Fruit fly (Drosophila melanogaster) whole organism, prepupa: ENCODE data around the gene mRpS35.

Experiments
- CG10631 ChIP-seq: fragments of 200-800 bp; sonication (Bioruptor generic); optimal IDR thresholded peaks from 2 replicates; lab custom pipeline; 2016; ENCODE audit warnings: missing biosample characterization, missing genetic modification characterization
- CG10669 ChIP-seq: fragments of 200-800 bp; sonication (Bioruptor generic); optimal IDR thresholded peaks from 3 replicates; lab custom pipeline; 2018; ENCODE audit warnings: missing biosample characterization, mild to moderate bottlenecking, missing genetic modification characterization, moderate library complexity
- CG6792 ChIP-seq: fragments of 200-800 bp; sonication (Bioruptor generic); optimal IDR thresholded peaks from 3 replicates; lab custom pipeline; 2016; ENCODE audit warnings: missing biosample characterization, missing genetic modification characterization
- CG6854 ChIP-seq: fragments of 200-800 bp; sonication (Bioruptor generic); optimal IDR thresholded peaks from 2 replicates; lab custom pipeline; 2017; ENCODE audit warnings: missing biosample characterization, mild to moderate bottlenecking, missing genetic modification characterization
- CG7368 ChIP-seq: fragments of 200-800 bp; sonication (Bioruptor generic); optimal IDR thresholded peaks from 3 replicates; lab custom pipeline; 2016; ENCODE audit warnings: missing biosample characterization, missing genetic modification characterization
- CG8119 ChIP-seq: fragments of 200-800 bp; sonication (Bioruptor generic); IDR thresholded peaks from 3 replicates; pipeline ENCODE4 v1.3.6; 2022; ENCODE audit warnings: missing biosample characterization, missing genetic modification characterization
- Gug ChIP-seq: fragments of 200-800 bp; sonication (Bioruptor generic); IDR thresholded peaks from 2 replicates; pipeline ENCODE4 v1.3.6; 2022; ENCODE audit warnings: missing biosample characterization, missing genetic modification characterization
- Hr38 ChIP-seq: sonication (Bioruptor generic); optimal IDR thresholded peaks from 2 replicates; lab custom pipeline; 2016; ENCODE audit warnings: missing biosample characterization, missing genetic modification characterization
- fkh ChIP-seq: fragments of 200-800 bp; sonication (Bioruptor generic); optimal IDR thresholded peaks from 3 replicates; lab custom pipeline; 2017; ENCODE audit warnings: missing biosample characterization, mild to moderate bottlenecking, missing genetic modification characterization, moderate library complexity

dm6 chr3L:2809767-2810166, 29.1 kb downstream of the mRpS35 start:
- TF ChIP-seq CG8119 (GFP tag; lab: Robert Waterston, UW): no peak
- no peak for TF ChIP-seq CG6792 (GFP tag; lab: Kevin White, UChicago)
- no peak for TF ChIP-seq Hr38 (GFP tag; lab: Kevin White, UChicago)
- TF ChIP-seq CG6854 (GFP tag; lab: Kevin White, UChicago): no peak
- no peak for TF ChIP-seq Gug (GFP tag; lab: Robert Waterston, UW)
- TF ChIP-seq CG10669 (GFP tag; lab: Kevin White, UChicago): no peak
- TF ChIP-seq CG10631 (GFP tag; lab: Kevin White, UChicago): no peak
- TF ChIP-seq fkh (GFP tag; lab: Kevin White, UChicago): no peak
- no peak for TF ChIP-seq CG7368 (GFP tag; lab: Kevin White, UChicago)
